Worm (Caenorhabditis elegans) whole organism, late embryonic: ENCODE results near the gene R102.1.

Experiments used
- ama-1 ChIP-seq: fragments of 150-350 bp; optimal IDR thresholded peaks from 2 replicates; lab custom pipeline; 2014
- dmd-4 ChIP-seq: sonication (generic microtip); optimal IDR thresholded peaks from 2 replicates; lab custom pipeline; 2016; ENCODE audit warnings: borderline replicate concordance, missing genetic modification characterization, missing compliant biosample characterization
- elt-4 ChIP-seq: sonication (generic microtip); optimal IDR thresholded peaks from 2 replicates; lab custom pipeline; 2016; ENCODE audit warnings: missing genetic modification characterization, missing compliant biosample characterization
- ets-4 ChIP-seq: sonication (generic microtip); optimal IDR thresholded peaks from 2 replicates; lab custom pipeline; 2016; ENCODE audit warnings: missing genetic modification characterization, missing compliant biosample characterization
- fkh-10 ChIP-seq: fragments of 150-350 bp; optimal IDR thresholded peaks from 2 replicates; lab custom pipeline; 2014; ENCODE audit warnings: missing biosample characterization, missing genetic modification reagents, missing genetic modification characterization
- nfya-1 ChIP-seq: sonication (generic microtip); optimal IDR thresholded peaks from 2 replicates; lab custom pipeline; 2017; ENCODE audit warnings: missing genetic modification characterization, mild to moderate bottlenecking, missing compliant biosample characterization, antibody characterized with exemption, moderate library complexity
- npax-4 ChIP-seq: sonication (generic microtip); optimal IDR thresholded peaks from 2 replicates; lab custom pipeline; 2016; ENCODE audit warnings: missing genetic modification characterization, missing compliant biosample characterization
- pha-2 ChIP-seq: sonication (generic microtip); optimal IDR thresholded peaks from 2 replicates; lab custom pipeline; 2017; ENCODE audit warnings: mild to moderate bottlenecking, missing genetic modification characterization, missing compliant biosample characterization
- pqm-1 ChIP-seq: sonication (generic microtip); optimal IDR thresholded peaks from 2 replicates; lab custom pipeline; 2016; ENCODE audit warnings: missing genetic modification characterization, missing compliant biosample characterization
- sox-4 ChIP-seq: sonication (generic microtip); optimal IDR thresholded peaks from 2 replicates; lab custom pipeline; 2017; ENCODE audit warnings: mild to moderate bottlenecking, missing genetic modification characterization, inconsistent platforms, missing compliant biosample characterization
- tbx-2 ChIP-seq: sonication (generic microtip); optimal IDR thresholded peaks from 2 replicates; lab custom pipeline; 2016; ENCODE audit warnings: missing genetic modification characterization, missing compliant biosample characterization

DNA sequence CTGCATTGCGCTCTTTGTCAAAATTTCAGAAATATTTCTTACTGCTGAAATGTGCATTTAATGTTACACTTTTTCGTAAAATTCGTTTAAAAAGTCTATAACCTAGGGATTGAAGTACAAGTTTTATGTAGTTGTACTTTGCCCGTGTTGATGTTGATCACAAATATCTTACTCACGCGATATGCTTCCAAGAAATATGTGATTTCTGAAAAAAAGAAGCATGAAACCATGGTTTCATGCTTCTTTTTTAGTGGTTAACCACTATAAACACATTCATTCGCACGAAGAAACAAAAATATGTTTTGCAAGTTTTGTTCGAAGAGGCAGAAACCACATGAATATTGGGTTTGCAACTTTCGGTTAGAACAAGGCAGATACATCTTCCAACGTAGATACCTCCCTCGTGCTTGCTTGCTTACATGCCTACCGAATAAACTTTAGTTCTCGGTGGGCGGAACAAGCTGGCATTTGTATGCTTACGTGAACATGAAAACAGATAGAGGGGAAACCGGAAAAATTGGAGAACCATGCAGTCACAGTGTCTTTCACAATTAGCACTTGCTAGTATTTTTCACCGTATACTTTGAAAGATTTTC is 3.2 kb downstream of the R102.1 start, which contains the start of gene R102.3:
- TF ChIP-seq nfya-1 (no peak), fkh-10 (GFP tag; lab: Kevin White, UChicago) (no peak), tbx-2 (tag; lab: Kevin White, UChicago) (no peak), dmd-4 (tag; lab: Kevin White, UChicago) (no peak), npax-4 (tag; lab: Kevin White, UChicago) (no peak), pha-2 (tag; lab: Kevin White, UChicago) (no peak), ets-4 (tag; lab: Kevin White, UChicago) (no peak), ama-1 (no peak), pqm-1 (no peak), elt-4 (tag; lab: Kevin White, UChicago) (no peak), sox-4 (tag; lab: Kevin White, UChicago) (no peak)
